Worm (Caenorhabditis elegans): ENCODE data around the gene C06A1.6.

ce11 chrII:10566458-10566857, 2.0 kb upstream of the C06A1.6 start:
- no peak for TF ChIP-seq ama-1 (optimal IDR thresholded peaks at IDR 0.05)
- TF ChIP-seq daf-19 (GFP tag; conservative IDR thresholded peaks at IDR 0.05) = no peak
- TF ChIP-seq R02D3.7 (tag; optimal IDR thresholded peaks at IDR 0.05) = no peak
- no peak for TF ChIP-seq unc-62 (GFP tag; optimal IDR thresholded peaks at IDR 0.05 in 1 of 2)
- TF ChIP-seq unc-62 (tag; optimal IDR thresholded peaks at IDR 0.05) = no peak
- TF ChIP-seq Y105C5A.15 (GFP tag; IDR thresholded peaks at IDR 0.05) = no peak
- TF ChIP-seq lir-3 (tag; optimal IDR thresholded peaks at IDR 0.05) = no peak
- no peak for TF ChIP-seq T26A8.4 (GFP tag; IDR thresholded peaks at IDR 0.05)
- TF ChIP-seq aly-2 (tag; optimal IDR thresholded peaks at IDR 0.05) = no peak
- no peak for TF ChIP-seq jun-1 (tag; optimal IDR thresholded peaks at IDR 0.05)
- no peak for TF ChIP-seq hlh-30 (tag; optimal IDR thresholded peaks at IDR 0.05; ENCODE audit: insufficient read depth)
- TF ChIP-seq mep-1 (tag; optimal IDR thresholded peaks at IDR 0.05) = no peak
